Worm (Caenorhabditis elegans): ENCODE results near the gene F36F12.1.

The F36F12.1 gene

ce11 chrV:2105976-2106375 lies 3.0 kb upstream of the F36F12.1 start, which contains the start of gene F22F7.4:
F22F7.4 (minus strand) TSS chrV:2106076.
- TF ChIP-seq Y116A8C.19 (tag; optimal IDR thresholded peaks at IDR 0.05; ENCODE audit: borderline replicate concordance) (no peak), C16A3.4 (tag; optimal IDR thresholded peaks at IDR 0.05) (no peak), nhr-90 (tag; optimal IDR thresholded peaks at IDR 0.05; ENCODE audit: poor library complexity) (no peak), hlh-17 (GFP tag; optimal IDR thresholded peaks at IDR 0.05; ENCODE audit: borderline replicate concordance) (no peak), egl-27 (tag; optimal IDR thresholded peaks at IDR 0.05) (no peak), dpl-1 (GFP tag; optimal IDR thresholded peaks at IDR 0.05) (no peak), lir-3 (tag; optimal IDR thresholded peaks at IDR 0.05; ENCODE audit: poor library complexity) (no peak), pqm-1 (tag; optimal IDR thresholded peaks at IDR 0.05) (no peak), lin-13 (GFP tag; optimal IDR thresholded peaks at IDR 0.05) (no peak), nhr-28 (tag; optimal IDR thresholded peaks at IDR 0.05) (no peak)

DNA sequence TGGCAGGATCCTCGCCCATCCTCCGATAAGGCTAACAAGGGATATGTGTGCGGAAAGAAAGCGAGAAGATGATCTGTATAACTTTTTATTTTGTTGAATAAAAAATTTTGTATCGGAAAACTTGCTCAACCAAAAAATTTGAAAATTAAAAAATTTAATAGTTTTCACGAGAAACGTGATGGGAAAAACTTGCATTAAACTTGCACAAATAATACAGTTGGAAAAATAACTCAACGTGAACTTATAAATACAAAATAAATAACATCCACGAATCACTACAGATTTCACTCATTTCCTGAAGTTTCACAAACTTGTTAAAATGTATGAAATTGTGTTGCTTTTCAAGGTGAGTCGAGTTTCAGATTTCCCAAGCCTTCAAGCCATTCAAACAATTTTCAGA lies 4.0 kb downstream of the F36F12.1 start, which contains the start of gene F36F12.7:
Gene F36F12.7 (plus strand): TSS at position 301 of the 400 bp plus-strand sequence.
- TF ChIP-seq unc-130 (tag; optimal IDR thresholded peaks at IDR 0.05) (no peak), ceh-90 (tag; optimal IDR thresholded peaks at IDR 0.05) (no peak), egl-13 (tag; optimal IDR thresholded peaks at IDR 0.05) (no peak), pax-3 (tag; optimal IDR thresholded peaks at IDR 0.05) (no peak), ztf-4 (tag; optimal IDR thresholded peaks at IDR 0.05) (no peak), C34B4.2 (tag; optimal IDR thresholded peaks at IDR 0.05) (no peak), unc-86 (tag; optimal IDR thresholded peaks at IDR 0.05) (no peak), ets-5 (GFP tag; IDR thresholded peaks at IDR 0.05) (no peak), jun-1 (tag; optimal IDR thresholded peaks at IDR 0.05) (no peak), unc-30 (tag; optimal IDR thresholded peaks at IDR 0.05) (no peak), lsy-2 (tag; optimal IDR thresholded peaks at IDR 0.05) (no peak), lin-35 (GFP tag; optimal IDR thresholded peaks at IDR 0.05) (no peak)

DNA sequence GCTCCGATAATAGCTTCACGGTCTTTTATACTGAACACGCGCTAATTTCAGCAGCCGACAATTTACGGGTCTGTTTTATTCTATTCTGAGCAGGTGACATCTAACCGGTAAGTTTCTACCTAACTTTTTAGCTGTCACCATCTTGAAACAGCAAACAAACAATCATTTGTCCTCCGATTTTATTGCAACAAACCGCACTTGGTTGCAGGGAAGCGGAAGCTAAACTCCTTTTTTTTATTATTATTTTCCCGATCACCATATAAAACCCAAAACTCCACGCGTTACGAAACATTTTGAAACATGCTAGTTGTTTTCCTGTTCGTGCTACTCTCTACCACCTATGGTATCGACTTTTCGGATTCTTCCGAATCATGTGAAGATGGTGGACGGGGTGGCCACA lies 5.4 kb downstream of the F36F12.1 start, which contains the start of gene clec-208:
Gene clec-208 (plus strand): TSS at position 301 of the 400 bp plus-strand sequence.
- TF ChIP-seq nhr-19 (GFP tag; conservative IDR thresholded peaks at IDR 0.05) = no peak
- TF ChIP-seq zip-4 (GFP tag; optimal IDR thresholded peaks at IDR 0.05) = no peak
- TF ChIP-seq mep-1 (tag; optimal IDR thresholded peaks at IDR 0.05) = no peak
- TF ChIP-seq ceh-82 (tag; optimal IDR thresholded peaks at IDR 0.05) = no peak
- TF ChIP-seq jun-1 (tag; optimal IDR thresholded peaks at IDR 0.05) = no peak
- no peak for TF ChIP-seq fkh-10 (GFP tag; optimal IDR thresholded peaks at IDR 0.05)
- no peak for TF ChIP-seq nhr-11 (tag; optimal IDR thresholded peaks at IDR 0.05)
- no peak for TF ChIP-seq egl-27 (tag; optimal IDR thresholded peaks at IDR 0.05)
- TF ChIP-seq nhr-85 (tag) = no peak
- no peak for TF ChIP-seq fos-1 (tag; optimal IDR thresholded peaks at IDR 0.05)
- TF ChIP-seq ces-1 (GFP tag; optimal IDR thresholded peaks at IDR 0.05) = no peak
- TF ChIP-seq unc-98 (GFP tag; IDR thresholded peaks at IDR 0.05) = no peak
- TF ChIP-seq nhr-71 (tag; optimal IDR thresholded peaks at IDR 0.05) = no peak
- no peak for TF ChIP-seq dsc-1 (tag; optimal IDR thresholded peaks at IDR 0.05)

DNA sequence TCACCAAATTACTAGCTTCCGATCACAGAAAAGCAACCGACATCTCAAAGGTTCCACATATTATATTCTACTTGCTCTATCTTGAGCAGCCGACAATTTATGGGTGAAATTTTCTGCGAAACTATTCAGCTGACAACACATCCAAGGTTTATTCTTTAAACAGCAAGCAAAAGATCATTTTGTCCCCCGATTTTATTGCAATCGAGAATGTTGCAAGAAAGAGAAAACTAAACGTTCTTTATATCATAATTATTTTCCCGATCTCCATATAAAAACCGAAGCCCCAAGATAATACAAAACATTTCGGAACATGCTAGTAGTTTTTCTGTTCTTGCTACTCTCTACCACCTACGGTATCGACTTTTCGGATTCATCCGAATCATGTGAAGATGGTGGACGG lies 7.2 kb downstream of the F36F12.1 start, which contains the start of gene clec-207:
Gene clec-207 (plus strand): TSS at position 301 of the 400 bp plus-strand sequence.
- TF ChIP-seq irx-1 (tag; optimal IDR thresholded peaks at IDR 0.05) (no peak), rnt-1 (tag; optimal IDR thresholded peaks at IDR 0.05) (no peak), ztf-11 (tag; optimal IDR thresholded peaks at IDR 0.05) (no peak), pqm-1 (tag; optimal IDR thresholded peaks at IDR 0.05) (no peak), lin-14 (GFP tag; optimal IDR thresholded peaks at IDR 0.05) (no peak), pag-3 (tag; optimal IDR thresholded peaks at IDR 0.05; ENCODE audit: borderline replicate concordance, insufficient read depth) (no peak), fkh-4 (tag; optimal IDR thresholded peaks at IDR 0.05; ENCODE audit: borderline replicate concordance) (no peak), snu-23 (GFP tag; optimal IDR thresholded peaks at IDR 0.05) (no peak), zip-4 (GFP tag; optimal IDR thresholded peaks at IDR 0.05) (no peak), hlh-17 (GFP tag; optimal IDR thresholded peaks at IDR 0.05; ENCODE audit: borderline replicate concordance) (no peak), egl-27 (tag; optimal IDR thresholded peaks at IDR 0.05) (no peak), ceh-8 (GFP tag; optimal IDR thresholded peaks at IDR 0.05) (no peak), C16A3.4 (tag; optimal IDR thresholded peaks at IDR 0.05) (no peak), efl-1 (optimal IDR thresholded peaks at IDR 0.05) (no peak), efl-1 (GFP tag; optimal IDR thresholded peaks at IDR 0.05 in 1 of 2) (no peak), snpc-4 (tag; optimal IDR thresholded peaks at IDR 0.05) (no peak)
